Fruit fly (Drosophila melanogaster): Measurements from ENCODE around the gene mei-38.

mei-38 gene

dm6 chrX:1523277-1523676, 46.4 kb downstream of the mei-38 start:
- peak; percentile 45 for TF ChIP-seq Myc (optimal IDR thresholded peaks at IDR 0.05)
